Worm (Caenorhabditis elegans) whole organism, early embryonic: ENCODE results near the gene acl-5.

Experiments
- F13C5.2 ChIP-seq: sonication (generic microtip); optimal IDR thresholded peaks from 2 replicates; lab custom pipeline; 2017; ENCODE audit warnings: mild to moderate bottlenecking, missing genetic modification characterization, inconsistent platforms, missing compliant biosample characterization
- ama-1 ChIP-seq: fragments of 150-350 bp; optimal IDR thresholded peaks from 2 replicates; lab custom pipeline; 2014
- ceh-36 ChIP-seq: sonication (generic microtip); optimal IDR thresholded peaks from 2 replicates; lab custom pipeline; 2016; ENCODE audit warnings: missing genetic modification characterization, inconsistent platforms, missing compliant biosample characterization
- flt-1 ChIP-seq: fragments of 200-800 bp; sonication (Bioruptor generic); IDR thresholded peaks from 2 replicates; pipeline ENCODE4 v1.3.6; 2022; ENCODE audit warnings: missing genetic modification characterization, missing compliant biosample characterization
- pes-1 ChIP-seq: fragments of 200-800 bp; sonication (Bioruptor generic); IDR thresholded peaks from 2 replicates; pipeline ENCODE4 v1.3.6; 2022; ENCODE audit warnings: missing genetic modification reagents, missing genetic modification characterization, missing compliant biosample characterization
- scrt-1 ChIP-seq: fragments of 200-800 bp; sonication (Bioruptor generic); IDR thresholded peaks from 2 replicates; pipeline ENCODE4 v1.3.6; 2022; ENCODE audit warnings: missing genetic modification characterization, missing compliant biosample characterization
- tbx-11 ChIP-seq: fragments of 200-800 bp; sonication (Bioruptor generic); IDR thresholded peaks from 2 replicates; pipeline ENCODE4 v1.3.6; 2022; ENCODE audit warnings: missing genetic modification characterization, missing compliant biosample characterization
- tbx-37 ChIP-seq: fragments of 200-800 bp; sonication (Bioruptor generic); conservative IDR thresholded peaks from 2 replicates; pipeline ENCODE4 v1.3.6; 2022; ENCODE audit warnings: missing genetic modification reagents, missing genetic modification characterization, missing compliant biosample characterization

- TF ChIP-seq ama-1 (no peak), tbx-37 (GFP tag; lab: Robert Waterston, UW) (no peak), pes-1 (GFP tag; lab: Robert Waterston, UW) (no peak), flt-1 (GFP tag; lab: Robert Waterston, UW) (no peak), tbx-11 (GFP tag; lab: Robert Waterston, UW) (no peak), ceh-36 (tag; lab: Kevin White, UChicago) (no peak), scrt-1 (no peak), F13C5.2 (tag; lab: Kevin White, UChicago) (no peak)
Measured at ce11 chrX:10358083-10358482, 30.8 kb upstream of the acl-5 start, which contains the start of gene efhc-1.
